Fruit fly (Drosophila melanogaster): ENCODE data around the gene CG8066.

DNA sequence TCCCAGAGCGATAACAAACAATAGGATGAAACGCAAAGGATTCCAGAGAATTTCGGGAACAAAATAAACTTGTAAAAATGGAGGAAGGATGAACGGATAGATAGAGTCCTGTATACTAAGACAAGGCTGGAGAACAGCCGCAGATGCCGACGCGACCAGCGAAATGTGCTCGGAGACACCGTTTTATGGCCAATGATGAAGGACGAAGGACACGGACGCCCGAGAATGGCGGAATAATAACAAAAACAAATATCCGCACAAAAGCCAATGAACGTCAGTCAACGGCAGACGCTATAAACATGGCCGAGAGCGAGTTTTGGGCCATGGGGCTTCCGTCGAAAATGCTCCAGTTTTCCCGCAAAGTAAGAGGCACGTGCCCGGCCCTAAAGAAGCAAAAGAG is 13.6 kb downstream of the CG8066 start:
- TF ChIP-seq psq (optimal IDR thresholded peaks at IDR 0.05): no peak
- TF ChIP-seq pan (optimal IDR thresholded peaks at IDR 0.05): no peak
